Fruit fly (Drosophila melanogaster) whole organism, prepupa: ENCODE measurements around the gene CG15543.
A peak's percentile ranks its signal among the peaks of the same experiment; 100 is the strongest.

Experiments
- CG10631 ChIP-seq: fragments of 200-800 bp; sonication (Bioruptor generic); optimal IDR thresholded peaks from 2 replicates; lab custom pipeline; 2016; ENCODE audit warnings: missing biosample characterization, missing genetic modification characterization
- CG15336 ChIP-seq: fragments of 200-800 bp; sonication (Bioruptor generic); IDR thresholded peaks from 2 replicates; pipeline ENCODE4 v1.3.6; 2022; ENCODE audit warnings: missing biosample characterization, missing genetic modification characterization
- CG16779 ChIP-seq: fragments of 200-800 bp; sonication (Bioruptor generic); optimal IDR thresholded peaks from 3 replicates; lab custom pipeline; 2017; ENCODE audit warnings: missing biosample characterization, mild to moderate bottlenecking, missing genetic modification characterization
- CG3032 ChIP-seq: fragments of 200-800 bp; optimal IDR thresholded peaks from 2 replicates; lab custom pipeline; 2019; ENCODE audit warnings: missing biosample characterization, mild to moderate bottlenecking, missing genetic modification characterization, moderate library complexity
- CG31627 ChIP-seq: fragments of 200-800 bp; sonication (Bioruptor generic); optimal IDR thresholded peaks from 3 replicates; lab custom pipeline; 2016; ENCODE audit warnings: missing biosample characterization, missing genetic modification characterization
- CG32006 ChIP-seq: fragments of 200-800 bp; sonication (Bioruptor generic); optimal IDR thresholded peaks from 3 replicates; lab custom pipeline; 2017; ENCODE audit warnings: missing biosample characterization, mild to moderate bottlenecking, missing genetic modification characterization
- CG6163 ChIP-seq: fragments of 200-800 bp; sonication (Bioruptor generic); IDR thresholded peaks from 3 replicates; pipeline ENCODE4 v1.3.6; 2022; ENCODE audit warnings: missing biosample characterization, missing genetic modification characterization
- CG6276 ChIP-seq: fragments of 200-800 bp; sonication (Bioruptor generic); optimal IDR thresholded peaks from 2 replicates; lab custom pipeline; 2017; ENCODE audit warnings: missing biosample characterization, mild to moderate bottlenecking, missing genetic modification characterization
- CG6808 ChIP-seq: fragments of 200-800 bp; sonication (Bioruptor generic); optimal IDR thresholded peaks from 3 replicates; lab custom pipeline; 2017; ENCODE audit warnings: missing biosample characterization, missing genetic modification characterization, mild to moderate bottlenecking, moderate library complexity, missing genetic modification reagents
- CG6854 ChIP-seq: fragments of 200-800 bp; sonication (Bioruptor generic); optimal IDR thresholded peaks from 2 replicates; lab custom pipeline; 2017; ENCODE audit warnings: missing biosample characterization, mild to moderate bottlenecking, missing genetic modification characterization
- CG7368 ChIP-seq: fragments of 200-800 bp; sonication (Bioruptor generic); optimal IDR thresholded peaks from 3 replicates; lab custom pipeline; 2016; ENCODE audit warnings: missing biosample characterization, missing genetic modification characterization
- CG8319 ChIP-seq: fragments of 200-800 bp; sonication (Bioruptor generic); optimal IDR thresholded peaks from 3 replicates; lab custom pipeline; 2016; ENCODE audit warnings: missing biosample characterization, missing genetic modification characterization
- CG9139 ChIP-seq: fragments of 200-800 bp; sonication (Bioruptor generic); optimal IDR thresholded peaks from 3 replicates; lab custom pipeline; 2017; ENCODE audit warnings: missing biosample characterization, mild to moderate bottlenecking, missing genetic modification characterization
- Eip75B ChIP-seq: fragments of 200-800 bp; sonication (Bioruptor generic); optimal IDR thresholded peaks from 3 replicates; lab custom pipeline; 2016; ENCODE audit warnings: missing biosample characterization, missing genetic modification characterization
- Eip78C ChIP-seq: fragments of 200-800 bp; sonication (Bioruptor generic); peaks from one replicate; lab custom pipeline; 2016; ENCODE audit warnings: missing biosample characterization, missing genetic modification characterization
- Ets21C ChIP-seq: fragments of 200-800 bp; sonication (Bioruptor generic); optimal IDR thresholded peaks from 3 replicates; lab custom pipeline; 2016; ENCODE audit warnings: missing biosample characterization, missing genetic modification characterization
- Ets96B ChIP-seq: fragments of 200-800 bp; optimal IDR thresholded peaks from 2 replicates; lab custom pipeline; 2019; ENCODE audit warnings: missing biosample characterization, mild to moderate bottlenecking, missing genetic modification characterization, moderate library complexity
- Hr38 ChIP-seq: sonication (Bioruptor generic); optimal IDR thresholded peaks from 2 replicates; lab custom pipeline; 2016; ENCODE audit warnings: missing biosample characterization, missing genetic modification characterization
- Hr39 ChIP-seq: fragments of 200-800 bp; sonication (Bioruptor generic); optimal IDR thresholded peaks from 2 replicates; lab custom pipeline; 2016; ENCODE audit warnings: missing biosample characterization, missing genetic modification characterization
- OdsH ChIP-seq: fragments of 200-800 bp; sonication (Bioruptor generic); optimal IDR thresholded peaks from 3 replicates; lab custom pipeline; 2016; ENCODE audit warnings: missing biosample characterization, missing genetic modification characterization
- Smox ChIP-seq: fragments of 200-800 bp; sonication (Bioruptor generic); optimal IDR thresholded peaks from 3 replicates; lab custom pipeline; 2016; ENCODE audit warnings: missing biosample characterization, missing genetic modification characterization
- Sox102F ChIP-seq: fragments of 200-800 bp; sonication (Bioruptor generic); optimal IDR thresholded peaks from 2 replicates; lab custom pipeline; 2016; ENCODE audit warnings: missing biosample characterization, mild to moderate bottlenecking, missing genetic modification characterization
- Sox15 ChIP-seq: fragments of 200-800 bp; sonication (Bioruptor generic); optimal IDR thresholded peaks from 3 replicates; lab custom pipeline; 2016; ENCODE audit warnings: missing biosample characterization, missing genetic modification characterization
- achi ChIP-seq: fragments of 200-800 bp; sonication (Bioruptor generic); optimal IDR thresholded peaks from 3 replicates; lab custom pipeline; 2016; ENCODE audit warnings: missing biosample characterization, missing genetic modification characterization
- acj6 ChIP-seq: fragments of 200-800 bp; sonication (Bioruptor generic); optimal IDR thresholded peaks from 3 replicates; lab custom pipeline; 2016; ENCODE audit warnings: missing biosample characterization, missing genetic modification characterization
- cyc ChIP-seq: fragments of 200-800 bp; sonication (Bioruptor generic); optimal IDR thresholded peaks from 3 replicates; lab custom pipeline; 2016; ENCODE audit warnings: missing biosample characterization, missing genetic modification characterization
- dsx ChIP-seq: fragments of 200-800 bp; optimal IDR thresholded peaks from 3 replicates; lab custom pipeline; 2019; ENCODE audit warnings: missing biosample characterization, mild to moderate bottlenecking, missing genetic modification characterization, moderate library complexity; ENCODE audit not compliant: poor library complexity, severe bottlenecking
- eg ChIP-seq: fragments of 200-800 bp; sonication (Bioruptor generic); IDR thresholded peaks from 3 replicates; pipeline ENCODE4 v1.3.6; 2022; ENCODE audit warnings: missing biosample characterization, missing genetic modification characterization
- esn ChIP-seq: fragments of 200-800 bp; sonication (Bioruptor generic); optimal IDR thresholded peaks from 2 replicates; lab custom pipeline; 2016; ENCODE audit warnings: missing biosample characterization, mild to moderate bottlenecking, missing genetic modification characterization, moderate library complexity
- fd85E ChIP-seq: fragments of 200-800 bp; sonication (Bioruptor generic); optimal IDR thresholded peaks from 3 replicates; lab custom pipeline; 2016; ENCODE audit warnings: missing biosample characterization, missing genetic modification characterization
- net ChIP-seq: fragments of 200-800 bp; sonication (Bioruptor generic); optimal IDR thresholded peaks from 3 replicates; lab custom pipeline; 2016; ENCODE audit warnings: missing biosample characterization, missing genetic modification characterization
- pdm3 ChIP-seq: fragments of 200-800 bp; sonication (Bioruptor generic); optimal IDR thresholded peaks from 3 replicates; lab custom pipeline; 2016; ENCODE audit warnings: missing biosample characterization, missing genetic modification characterization
- salr ChIP-seq, 2 experiments: fragments of 200-800 bp; sonication (Bioruptor generic); optimal IDR thresholded peaks; 3 replicates each; lab custom pipeline; 2016 to 2018; ENCODE audit warnings: missing biosample characterization in 2 of 2, missing genetic modification characterization in 2 of 2, mild to moderate bottlenecking in 1 of 2
- spab ChIP-seq: fragments of 200-800 bp; sonication (Bioruptor generic); optimal IDR thresholded peaks from 2 replicates; lab custom pipeline; 2017; ENCODE audit warnings: missing biosample characterization, mild to moderate bottlenecking, missing genetic modification characterization, missing genetic modification reagents
- svp ChIP-seq: fragments of 200-800 bp; sonication (Bioruptor generic); peaks from one replicate; lab custom pipeline; 2016; ENCODE audit warnings: missing biosample characterization, missing genetic modification characterization

The CG15543 gene

DNA sequence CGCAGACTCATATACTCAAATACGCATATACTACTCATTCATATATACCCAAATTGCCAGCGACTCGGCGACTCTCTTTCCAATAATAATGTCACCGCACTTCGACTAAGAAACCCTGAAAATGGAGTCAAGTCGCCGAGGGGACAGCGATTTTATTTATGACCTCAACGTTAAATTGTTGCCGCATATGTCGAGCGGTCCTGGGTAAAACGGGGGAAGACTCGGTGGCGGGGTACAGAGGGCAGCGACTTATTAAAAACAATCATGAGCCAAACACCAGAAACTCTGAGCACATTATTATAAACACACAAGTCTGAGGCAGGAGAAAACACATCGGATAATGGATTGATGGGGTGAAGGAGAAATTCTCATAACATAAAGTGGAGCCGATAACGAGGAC lies 7.6 kb upstream of the CG15543 start:
- TF ChIP-seq dsx (GFP tag; lab: Kevin White, UChicago) (peak; percentile 31), salr (GFP tag; optimal IDR thresholded peaks at IDR 0.05; lab: Kevin White, UChicago) (no peak)

DNA sequence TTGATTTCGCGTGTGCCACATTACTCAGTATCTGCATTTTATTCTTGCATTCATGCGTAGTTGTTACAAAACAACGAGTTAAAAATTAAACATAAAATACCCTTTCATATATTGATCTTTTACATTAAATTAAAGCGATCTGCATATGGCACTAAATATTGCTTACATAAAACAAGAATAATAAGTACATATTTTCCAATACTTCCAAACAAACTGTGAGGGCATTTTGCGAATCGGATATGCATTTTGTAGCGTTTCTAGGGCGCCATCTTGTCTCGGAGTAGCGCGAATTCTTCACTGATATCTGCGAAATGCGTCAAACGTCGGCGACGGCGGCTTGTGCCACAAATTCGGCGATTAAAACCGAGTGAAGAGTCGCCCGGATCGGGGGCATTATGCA lies 1.3 kb upstream of the CG15543 start:
- no peak for TF ChIP-seq salr (GFP tag; optimal IDR thresholded peaks at IDR 0.05; lab: Kevin White, UChicago)
- TF ChIP-seq net (GFP tag; lab: Kevin White, UChicago), result no peak
- TF ChIP-seq Eip78C (GFP tag; lab: Kevin White, UChicago), result peak; percentile 52
- no peak for TF ChIP-seq acj6 (GFP tag; lab: Kevin White, UChicago)
- peak; percentile 83 for TF ChIP-seq svp (GFP tag; lab: Kevin White, UChicago)
- TF ChIP-seq Sox15 (GFP tag; lab: Kevin White, UChicago), result no peak
- TF ChIP-seq CG9139 (GFP tag; lab: Kevin White, UChicago), result no peak
- TF ChIP-seq Hr39 (GFP tag; lab: Kevin White, UChicago), result peak; percentile 17
- peak; percentile 26; the same call in 1 of the 3 replicates for TF ChIP-seq eg (GFP tag; lab: Robert Waterston, UW)
- TF ChIP-seq, all 60 proteins: peak for 4

DNA sequence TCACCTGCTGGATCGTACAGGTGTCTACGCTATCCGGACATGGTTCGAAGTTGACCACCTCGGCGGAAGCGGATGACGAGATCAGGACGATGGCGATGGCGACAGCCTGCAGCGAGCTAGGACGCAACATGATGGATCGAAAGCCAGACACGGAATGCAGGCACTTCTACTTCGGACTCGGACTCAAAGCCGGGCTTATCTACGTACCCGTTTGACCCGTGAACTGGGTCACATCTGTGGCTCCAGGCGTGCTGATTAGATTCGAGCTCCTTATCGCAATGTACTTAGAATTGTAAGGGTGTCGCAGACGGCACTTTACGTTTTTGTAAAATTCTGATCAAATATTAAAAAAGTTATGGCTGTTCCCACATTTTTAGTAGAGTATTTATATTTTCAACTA lies 2.4 kb downstream of the CG15543 start, which contains the start of gene Npc2g:
Npc2g (minus strand) TSS at position 160 of the 400 bp plus-strand sequence.
- TF ChIP-seq svp (GFP tag; lab: Kevin White, UChicago), result peak; percentile 94
- TF ChIP-seq Ets96B (tag; lab: Kevin White, UChicago), result no peak
- peak; percentile 10 for TF ChIP-seq CG32006 (GFP tag; lab: Kevin White, UChicago)

DNA sequence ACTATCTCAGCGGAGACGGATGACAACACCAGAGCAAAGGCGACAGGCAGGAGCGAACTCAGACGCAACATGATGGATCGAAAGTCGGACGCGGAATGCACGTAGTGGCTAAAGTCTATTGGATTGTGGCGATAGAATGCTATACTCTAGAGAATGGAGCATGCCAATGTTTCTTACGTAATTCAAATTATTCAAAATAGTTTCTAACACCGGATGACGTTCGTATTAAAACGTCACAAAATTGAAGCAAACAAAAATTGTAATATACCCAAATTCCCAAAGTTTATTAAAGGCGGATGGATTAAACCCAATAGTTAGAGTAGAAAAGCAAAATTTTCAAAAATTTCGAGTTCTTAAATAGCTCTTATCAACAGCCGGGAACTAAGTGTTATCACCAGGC lies 3.5 kb downstream of the CG15543 start, which contains the start of gene Npc2h:
Npc2h (minus strand) TSS at position 101 of the 400 bp plus-strand sequence.
- TF ChIP-seq OdsH (GFP tag; lab: Kevin White, UChicago) (no peak), CG32006 (GFP tag; lab: Kevin White, UChicago) (peak; percentile 43), Eip78C (GFP tag; lab: Kevin White, UChicago) (peak; percentile 18), esn (no peak)

DNA sequence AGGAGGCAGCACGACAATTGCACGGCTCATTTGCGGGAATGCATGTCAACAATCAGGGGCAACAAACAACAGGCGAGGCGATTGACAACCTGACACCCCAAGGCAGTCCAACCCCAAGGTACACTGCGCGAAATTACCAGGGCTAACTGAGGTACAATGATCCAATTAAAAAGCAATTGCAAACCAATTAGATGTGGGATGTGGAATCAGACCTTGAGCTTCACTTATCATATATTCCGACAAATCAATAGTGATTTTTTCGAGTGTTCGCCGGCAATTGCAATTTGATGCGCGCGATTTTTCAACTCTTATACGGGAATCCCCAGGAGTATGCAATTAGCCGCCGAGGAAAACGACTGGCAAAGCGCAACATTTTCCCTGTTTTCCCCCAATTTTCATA lies 4.4 kb downstream of the CG15543 start:
- TF ChIP-seq fd85E (no peak), Eip75B (no peak), CG6276 (GFP tag; lab: Kevin White, UChicago) (no peak), CG6854 (GFP tag; lab: Kevin White, UChicago) (no peak), CG16779 (tag; lab: Kevin White, UChicago) (no peak), Hr39 (GFP tag; lab: Kevin White, UChicago) (peak; percentile 32), CG6808 (GFP tag; lab: Kevin White, UChicago) (no peak), esn (peak; percentile 22), Eip78C (GFP tag; lab: Kevin White, UChicago) (peak; percentile 62), cyc (GFP tag; lab: Kevin White, UChicago) (no peak), spab (GFP tag; lab: Kevin White, UChicago) (no peak), Hr38 (GFP tag; lab: Kevin White, UChicago) (no peak), achi (GFP tag; lab: Kevin White, UChicago) (no peak), CG10631 (no peak), CG8319 (no peak), Sox102F (GFP tag; lab: Kevin White, UChicago) (no peak), svp (GFP tag; lab: Kevin White, UChicago) (peak; percentile 63), OdsH (GFP tag; lab: Kevin White, UChicago) (peak; percentile 10), CG15336 (0 out of 2 replicates have a peak, but pooled peaks have one; percentile 9), CG7368 (GFP tag; lab: Kevin White, UChicago) (no peak), CG31627 (GFP tag; lab: Kevin White, UChicago) (peak; percentile 17), Smox (GFP tag; lab: Kevin White, UChicago) (no peak), pdm3 (GFP tag; lab: Kevin White, UChicago) (no peak), acj6 (GFP tag; lab: Kevin White, UChicago) (peak; percentile 11), CG6163 (GFP tag; lab: Robert Waterston, UW) (peak; percentile 56), Ets21C (GFP tag; lab: Kevin White, UChicago) (no peak), CG3032 (tag; lab: Kevin White, UChicago) (no peak), dsx (GFP tag; lab: Kevin White, UChicago) (no peak), eg (GFP tag; lab: Robert Waterston, UW) (0 out of 3 replicates have a peak, but pooled peaks have one; percentile 15)
